Worm (Caenorhabditis elegans) whole organism, dauer: ENCODE data around the gene F31B9.7.

Experiments
- unc-62 ChIP-seq: sonication (generic microtip); optimal IDR thresholded peaks from 2 replicates; lab custom pipeline; 2017; ENCODE audit warnings: missing biosample characterization, missing genetic modification reagents, missing genetic modification characterization

F31B9.7 gene

ce11 chrX:15919372-15919771, at the start of gene F31B9.7:
F31B9.7 (plus strand) TSS chrX:15919672.
- no peak for TF ChIP-seq unc-62 (GFP tag; lab: Kevin White, UChicago)

ce11 chrX:15876936-15877335, 42.5 kb upstream of the F31B9.7 start:
- no peak for TF ChIP-seq unc-62 (GFP tag; lab: Kevin White, UChicago)

- TF ChIP-seq unc-62 (GFP tag; lab: Kevin White, UChicago) = no peak
Measured at ce11 chrX:15878785-15879184, 40.7 kb upstream of the F31B9.7 start, which contains the start of gene gmeb-2. gmeb-2 (plus strand) TSS chrX:15879085.

ce11 chrX:15881027-15881426, 38.4 kb upstream of the F31B9.7 start:
- TF ChIP-seq unc-62 (GFP tag; lab: Kevin White, UChicago) = no peak

- TF ChIP-seq unc-62 (GFP tag; lab: Kevin White, UChicago) = no peak
Measured at ce11 chrX:15884478-15884877, 35.0 kb upstream of the F31B9.7 start.

- no peak for TF ChIP-seq unc-62 (GFP tag; lab: Kevin White, UChicago)
Measured at ce11 chrX:15887495-15887894, 32.0 kb upstream of the F31B9.7 start, which contains the start of gene F53H4.3. F53H4.3 (minus strand) TSS chrX:15887595.

ce11 chrX:15887989-15888388, 31.5 kb upstream of the F31B9.7 start:
- no peak for TF ChIP-seq unc-62 (GFP tag; lab: Kevin White, UChicago)

- no peak for TF ChIP-seq unc-62 (GFP tag; lab: Kevin White, UChicago)
Measured at ce11 chrX:15892525-15892924, 26.9 kb upstream of the F31B9.7 start.

- TF ChIP-seq unc-62 (GFP tag; lab: Kevin White, UChicago) = no peak
Measured at ce11 chrX:15901214-15901613, 18.3 kb upstream of the F31B9.7 start.

- TF ChIP-seq unc-62 (GFP tag; lab: Kevin White, UChicago) = no peak
Measured at ce11 chrX:15902835-15903234, 16.6 kb upstream of the F31B9.7 start.

ce11 chrX:15910328-15910727, 9.1 kb upstream of the F31B9.7 start, which contains the start of gene npr-33:
npr-33 (plus strand) TSS chrX:15910628.
- no peak for TF ChIP-seq unc-62 (GFP tag; lab: Kevin White, UChicago)

- no peak for TF ChIP-seq unc-62 (GFP tag; lab: Kevin White, UChicago)
Measured at ce11 chrX:15912841-15913240, 6.6 kb upstream of the F31B9.7 start.

- TF ChIP-seq unc-62 (GFP tag; lab: Kevin White, UChicago) = no peak
Measured at ce11 chrX:15915774-15916173, 3.7 kb upstream of the F31B9.7 start.

ce11 chrX:15917000-15917399, 2.5 kb upstream of the F31B9.7 start, which contains the start of the genes F31B9.4 and F31B9.2:
F31B9.4 (minus strand) TSS chrX:15917100.
F31B9.2 (plus strand) TSS chrX:15917367.
- no peak for TF ChIP-seq unc-62 (GFP tag; lab: Kevin White, UChicago)

ce11 chrX:15923440-15923839, 4.0 kb downstream of the F31B9.7 start, which contains the start of gene F31B9.3:
F31B9.3 (plus strand) TSS chrX:15923740.
- no peak for TF ChIP-seq unc-62 (GFP tag; lab: Kevin White, UChicago)

ce11 chrX:15932859-15933258, 13.4 kb downstream of the F31B9.7 start:
- TF ChIP-seq unc-62 (GFP tag; lab: Kevin White, UChicago) = no peak

ce11 chrX:15937854-15938253, 18.4 kb downstream of the F31B9.7 start:
- no peak for TF ChIP-seq unc-62 (GFP tag; lab: Kevin White, UChicago)

ce11 chrX:15939224-15939623, 19.8 kb downstream of the F31B9.7 start, which contains the start of gene mrp-3:
mrp-3 (minus strand) TSS chrX:15939324.
- TF ChIP-seq unc-62 (GFP tag; lab: Kevin White, UChicago) = no peak
